Fruit fly (Drosophila melanogaster): ENCODE measurements around the gene Gr10a.

Gr10a gene

DNA sequence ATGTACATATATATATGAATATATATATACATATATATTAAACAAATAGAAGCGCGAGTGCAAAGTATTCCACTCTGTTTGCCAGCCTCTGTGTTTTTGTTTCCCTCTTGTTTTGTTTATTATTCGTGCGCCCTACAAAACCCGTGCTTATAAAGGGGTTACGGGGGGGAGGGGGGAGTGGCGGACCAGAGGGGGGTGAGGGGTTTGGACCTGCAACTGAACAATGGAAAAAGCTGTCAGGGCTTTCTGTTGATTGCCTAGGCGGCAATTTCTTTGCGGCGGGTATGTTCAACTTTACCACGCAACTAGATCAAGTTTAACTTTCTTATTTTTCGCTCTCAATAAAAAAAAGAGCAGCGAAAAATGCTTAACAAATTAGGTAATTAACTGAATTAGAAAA is 22.0 kb upstream of the Gr10a start (continued):
- TF ChIP-seq caup (GFP tag; optimal IDR thresholded peaks at IDR 0.05; ENCODE audit: severe bottlenecking) (peak; percentile 3), CG5953 (GFP tag; IDR thresholded peaks at IDR 0.05) (no peak), CG3407 (GFP tag; optimal IDR thresholded peaks at IDR 0.05) (peak; percentile 19), aop (GFP tag; IDR thresholded peaks at IDR 0.05) (no peak), zfh1 (GFP tag; IDR thresholded peaks at IDR 0.05) (no peak), CG3281 (GFP tag; optimal IDR thresholded peaks at IDR 0.05) (no peak), hbn (GFP tag; IDR thresholded peaks at IDR 0.05; ENCODE audit: partially characterized antibody) (no peak), CG17829 (tag; optimal IDR thresholded peaks at IDR 0.05) (no peak), CG2678 (tag; optimal IDR thresholded peaks at IDR 0.05) (peak; percentile 21), CG11560 (tag; IDR thresholded peaks at IDR 0.05) (no peak)

- TF ChIP-seq CG16815 (GFP tag; optimal IDR thresholded peaks at IDR 0.05) (no peak), CG12155 (GFP tag; optimal IDR thresholded peaks at IDR 0.05) (no peak), pita (GFP tag; optimal IDR thresholded peaks at IDR 0.05) (peak; percentile 22), CG4617 (GFP tag; optimal IDR thresholded peaks at IDR 0.05; ENCODE audit: borderline replicate concordance) (no peak), z (GFP tag; IDR thresholded peaks at IDR 0.05) (no peak), Dll (GFP tag; IDR thresholded peaks at IDR 0.05; ENCODE audit: partially characterized antibody) (no peak), Bgb (GFP tag; IDR thresholded peaks at IDR 0.05; ENCODE audit: partially characterized antibody) (no peak), gcm (GFP tag; optimal IDR thresholded peaks at IDR 0.05) (no peak), ab (GFP tag; optimal IDR thresholded peaks at IDR 0.05) (no peak), wdn (GFP tag; IDR thresholded peaks at IDR 0.05) (no peak), HLHmδ (GFP tag; optimal IDR thresholded peaks at IDR 0.05) (no peak), dati (GFP tag; IDR thresholded peaks at IDR 0.05) (no peak), ftz-f1 (GFP tag; optimal IDR thresholded peaks at IDR 0.05) (peak; percentile 30), gt (GFP tag; IDR thresholded peaks at IDR 0.05) (no peak), CG2116 (GFP tag; optimal IDR thresholded peaks at IDR 0.05) (no peak), ap (GFP tag; IDR thresholded peaks at IDR 0.05) (no peak), CG12942 (GFP tag; optimal IDR thresholded peaks at IDR 0.05) (no peak), CG42726 (GFP tag; IDR thresholded peaks at IDR 0.05; ENCODE audit: partially characterized antibody) (no peak), gfzf (GFP tag; optimal IDR thresholded peaks at IDR 0.05) (no peak), CG8359 (GFP tag; optimal IDR thresholded peaks at IDR 0.05; ENCODE audit: borderline replicate concordance) (no peak), CG9727 (GFP tag; optimal IDR thresholded peaks at IDR 0.05) (no peak), gem (tag; optimal IDR thresholded peaks at IDR 0.05) (no peak), CG7987 (GFP tag; optimal IDR thresholded peaks at IDR 0.05) (no peak), Sry-β (GFP tag; optimal IDR thresholded peaks at IDR 0.05) (no peak), CG2889 (GFP tag; IDR thresholded peaks at IDR 0.05) (0 out of 3 replicates have a peak, but pooled peaks have one; percentile 39), Side (GFP tag; optimal IDR thresholded peaks at IDR 0.05) (no peak), bcd (GFP tag; optimal IDR thresholded peaks at IDR 0.05) (no peak), Hr78 (GFP tag; optimal IDR thresholded peaks at IDR 0.05) (peak in 1 of 2 experiments; percentile 30), insv (GFP tag; optimal IDR thresholded peaks at IDR 0.05) (no peak), CG32767 (GFP tag; IDR thresholded peaks at IDR 0.05) (no peak), chinmo (GFP tag; IDR thresholded peaks at IDR 0.05; ENCODE audit: partially characterized antibody) (peak; percentile 46; the same call in 1 of the 4 replicates), Med (GFP tag) (no peak), CG13894 (tag; optimal IDR thresholded peaks at IDR 0.05) (peak; percentile 62), Ada2b (GFP tag; IDR thresholded peaks at IDR 0.05) (no peak), CG10959 (GFP tag; IDR thresholded peaks at IDR 0.05) (no peak)
Measured at dm6 chrX:11433930-11434329, 16.7 kb upstream of the Gr10a start.
